Worm (Caenorhabditis elegans): Measurements from ENCODE around the gene alh-9.

The alh-9 gene

DNA sequence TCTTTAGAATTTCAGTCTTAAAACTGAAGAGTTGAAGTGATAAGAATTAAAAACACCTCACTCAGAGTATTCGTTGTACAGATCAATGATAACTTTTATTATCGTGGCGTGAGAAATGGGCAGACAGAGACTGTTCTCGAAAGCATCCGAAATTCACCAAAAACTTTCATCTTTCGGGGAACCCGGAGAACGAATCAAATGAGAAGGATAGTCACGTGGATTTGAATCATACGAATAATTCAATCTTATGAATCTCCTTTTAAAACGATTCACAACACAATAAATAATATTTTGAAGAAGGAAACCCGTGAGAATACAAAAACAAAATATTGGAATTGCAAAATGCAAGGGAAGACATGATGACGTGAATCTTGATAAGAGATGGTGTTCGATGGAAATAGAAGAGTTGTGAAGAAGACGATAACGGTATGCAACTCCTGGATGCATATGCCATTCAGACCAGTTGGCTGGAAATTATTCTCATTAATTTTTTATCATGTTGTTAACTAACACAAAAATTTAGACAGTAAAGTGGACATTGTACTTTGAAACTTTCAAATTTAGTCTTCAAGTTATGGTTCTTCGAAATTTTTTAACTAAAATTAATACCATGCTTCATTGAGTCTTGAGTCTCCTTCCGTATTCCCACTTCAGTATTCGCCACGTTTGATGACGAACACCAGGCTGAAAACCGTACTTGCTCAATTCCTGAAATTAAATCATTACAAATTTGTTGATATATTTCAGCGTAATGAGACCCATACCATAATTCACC, 21.2 kb downstream of the alh-9 start (continued):
- TF ChIP-seq F10B5.3 (tag; optimal IDR thresholded peaks at IDR 0.05) = no peak
- no peak for TF ChIP-seq duxl-1 (tag; optimal IDR thresholded peaks at IDR 0.05; ENCODE audit: poor library complexity)
- no peak for TF ChIP-seq D1046.2 (GFP tag; IDR thresholded peaks at IDR 0.05)
- TF ChIP-seq dmd-9 (GFP tag; IDR thresholded peaks at IDR 0.05) = no peak
- TF ChIP-seq nhr-6 (tag; optimal IDR thresholded peaks at IDR 0.05) = no peak
- TF ChIP-seq fkh-10 (GFP tag; optimal IDR thresholded peaks at IDR 0.05) = no peak
- TF ChIP-seq ZK337.2 (GFP tag; IDR thresholded peaks at IDR 0.05) = no peak
- TF ChIP-seq F49E8.2 (tag; optimal IDR thresholded peaks at IDR 0.05; ENCODE audit: borderline replicate concordance) = no peak
- no peak for TF ChIP-seq Y105C5A.15 (GFP tag; IDR thresholded peaks at IDR 0.05)
- TF ChIP-seq arid-1 (GFP tag; conservative IDR thresholded peaks at IDR 0.05) = no peak
- no peak for TF ChIP-seq rbr-2 (tag; optimal IDR thresholded peaks at IDR 0.05)
- TF ChIP-seq saeg-2 (GFP tag; IDR thresholded peaks at IDR 0.05) = no peak
- TF ChIP-seq Y48G9A.11 (GFP tag; IDR thresholded peaks at IDR 0.05) = no peak
- TF ChIP-seq ama-1 (optimal IDR thresholded peaks at IDR 0.05) = no peak
- TF ChIP-seq hmg-1.1 (GFP tag; IDR thresholded peaks at IDR 0.05) = 0 out of 2 replicates have a peak, but pooled peaks have one; percentile 12
- TF ChIP-seq unc-62 (GFP tag; optimal IDR thresholded peaks at IDR 0.05 in 1 of 2) = peak in 1 of 2 experiments; percentile 72
- no peak for TF ChIP-seq unc-62 (tag; optimal IDR thresholded peaks at IDR 0.05)
- no peak for TF ChIP-seq F44E2.7 (GFP tag; IDR thresholded peaks at IDR 0.05)
- TF ChIP-seq F26F4.8 (GFP tag; conservative IDR thresholded peaks at IDR 0.05) = no peak
- TF ChIP-seq Y5F2A.4 (GFP tag; optimal IDR thresholded peaks at IDR 0.05) = no peak
- TF ChIP-seq nhr-77 (tag; optimal IDR thresholded peaks at IDR 0.05) = no peak
- no peak for TF ChIP-seq lim-7 (GFP tag; IDR thresholded peaks at IDR 0.05)
- TF ChIP-seq unc-130 (GFP tag; optimal IDR thresholded peaks at IDR 0.05) = no peak
- no peak for TF ChIP-seq zfp-3 (GFP tag; conservative IDR thresholded peaks at IDR 0.05)
- no peak for TF ChIP-seq Y75B8A.6 (GFP tag; IDR thresholded peaks at IDR 0.05)
- TF ChIP-seq tra-1 (GFP tag; IDR thresholded peaks at IDR 0.05) = no peak
- no peak for TF ChIP-seq vab-7 (GFP tag; IDR thresholded peaks at IDR 0.05)
- TF ChIP-seq nhr-11 (tag; optimal IDR thresholded peaks at IDR 0.05) = no peak
- no peak for TF ChIP-seq ztf-7 (tag; optimal IDR thresholded peaks at IDR 0.05)
- TF ChIP-seq nhr-48 (tag; optimal IDR thresholded peaks at IDR 0.05) = no peak
- TF ChIP-seq mxl-3 (GFP tag; optimal IDR thresholded peaks at IDR 0.05) = no peak
- no peak for TF ChIP-seq ceh-20 (GFP tag; IDR thresholded peaks at IDR 0.05)
- no peak for TF ChIP-seq mdl-1 (tag; optimal IDR thresholded peaks at IDR 0.05)
- no peak for TF ChIP-seq lir-3 (tag; optimal IDR thresholded peaks at IDR 0.05)
- no peak for TF ChIP-seq spr-3 (GFP tag; optimal IDR thresholded peaks at IDR 0.05)
- no peak for TF ChIP-seq set-16 (GFP tag; IDR thresholded peaks at IDR 0.05)
- TF ChIP-seq zag-1 (tag; optimal IDR thresholded peaks at IDR 0.05) = no peak
- no peak for TF ChIP-seq daf-16 (GFP tag; optimal IDR thresholded peaks at IDR 0.05)
- TF ChIP-seq daf-16 (tag; optimal IDR thresholded peaks at IDR 0.05) = peak; percentile 61
- no peak for TF ChIP-seq lin-13 (GFP tag; optimal IDR thresholded peaks at IDR 0.05)
- no peak for TF ChIP-seq lin-29 (GFP tag; IDR thresholded peaks at IDR 0.05)
- no peak for TF ChIP-seq R02D3.7 (tag; optimal IDR thresholded peaks at IDR 0.05)
- TF ChIP-seq lin-39 (tag; optimal IDR thresholded peaks at IDR 0.05) = no peak
- TF ChIP-seq daf-12 (tag; optimal IDR thresholded peaks at IDR 0.05) = no peak
- TF ChIP-seq jun-1 (tag; optimal IDR thresholded peaks at IDR 0.05) = no peak
- TF ChIP-seq daf-8 (GFP tag; IDR thresholded peaks at IDR 0.05) = no peak
- no peak for TF ChIP-seq ceh-28 (tag; optimal IDR thresholded peaks at IDR 0.05)
- no peak for TF ChIP-seq F37D6.2 (tag; optimal IDR thresholded peaks at IDR 0.05)
- TF ChIP-seq skn-1 (tag; optimal IDR thresholded peaks at IDR 0.05) = no peak
- no peak for TF ChIP-seq lsy-2 (tag; optimal IDR thresholded peaks at IDR 0.05)
- TF ChIP-seq madf-5 (GFP tag; IDR thresholded peaks at IDR 0.05) = no peak
- no peak for TF ChIP-seq T26A8.4 (GFP tag; IDR thresholded peaks at IDR 0.05)

All from whole organism, L4 larva.